Worm (Caenorhabditis elegans): ENCODE data around the gene pfn-2.

The pfn-2 gene

DNA sequence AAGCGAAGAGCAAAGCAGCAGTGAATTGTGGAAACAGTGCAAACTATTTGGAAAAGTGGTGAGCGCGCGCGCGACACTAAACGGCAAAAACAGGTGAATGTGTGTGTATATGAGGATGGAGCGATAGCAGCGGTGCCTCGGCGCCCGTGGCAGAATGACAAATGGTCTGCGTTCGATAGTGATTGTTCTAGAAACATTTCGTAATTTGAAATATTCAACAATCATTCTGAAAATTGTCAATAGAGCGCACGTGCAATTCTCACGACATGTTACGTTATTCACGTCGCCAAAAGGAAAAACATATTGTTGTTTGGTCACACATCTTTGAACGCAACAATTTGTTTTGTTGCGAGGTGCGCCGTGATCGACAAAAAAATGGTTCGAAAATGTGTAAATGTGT, 1.4 kb upstream of the pfn-2 start (continued):
- TF ChIP-seq duxl-1 (tag; optimal IDR thresholded peaks at IDR 0.05; ENCODE audit: poor library complexity) = no peak
- no peak for TF ChIP-seq D1046.2 (GFP tag; IDR thresholded peaks at IDR 0.05)
- peak in 1 of 2 experiments; percentile 17 for TF ChIP-seq lsy-2 (tag; optimal IDR thresholded peaks at IDR 0.05)
- TF ChIP-seq hif-1 (tag; optimal IDR thresholded peaks at IDR 0.05) = peak; percentile 46 to 98
- TF ChIP-seq nhr-41 (GFP tag; IDR thresholded peaks at IDR 0.05) = no peak
- no peak for TF ChIP-seq unc-62 (GFP tag; optimal IDR thresholded peaks at IDR 0.05 in 1 of 2)
- no peak for TF ChIP-seq unc-62 (tag; optimal IDR thresholded peaks at IDR 0.05)
- no peak for TF ChIP-seq unc-39 (tag; optimal IDR thresholded peaks at IDR 0.05)
- no peak for TF ChIP-seq F49E8.2 (tag; optimal IDR thresholded peaks at IDR 0.05; ENCODE audit: borderline replicate concordance)
- no peak for TF ChIP-seq attf-4 (tag; optimal IDR thresholded peaks at IDR 0.05)
- no peak for TF ChIP-seq ceh-44 (GFP tag; IDR thresholded peaks at IDR 0.05)
- no peak for TF ChIP-seq cey-2 (tag; optimal IDR thresholded peaks at IDR 0.05; ENCODE audit: borderline replicate concordance, insufficient read depth)
- no peak for TF ChIP-seq zfp-3 (GFP tag; conservative IDR thresholded peaks at IDR 0.05)
- TF ChIP-seq R02D3.7 (tag; optimal IDR thresholded peaks at IDR 0.05) = no peak
- TF ChIP-seq dve-1 (tag; optimal IDR thresholded peaks at IDR 0.05; ENCODE audit: insufficient read depth) = peak; percentile 62
- peak; percentile 77 for TF ChIP-seq hlh-30 (tag; optimal IDR thresholded peaks at IDR 0.05; ENCODE audit: insufficient read depth)
- TF ChIP-seq nhr-28 (tag; optimal IDR thresholded peaks at IDR 0.05) = peak; percentile 14
- TF ChIP-seq aly-2 (tag; optimal IDR thresholded peaks at IDR 0.05) = no peak
- TF ChIP-seq F44E2.7 (GFP tag; IDR thresholded peaks at IDR 0.05) = no peak
- no peak; the same call in 1 of the 2 replicates for TF ChIP-seq lin-38 (GFP tag; IDR thresholded peaks at IDR 0.05)
- no peak for TF ChIP-seq ceh-82 (tag; optimal IDR thresholded peaks at IDR 0.05)
- TF ChIP-seq pqm-1 (tag; optimal IDR thresholded peaks at IDR 0.05) = no peak
- no peak for TF ChIP-seq ZK337.2 (GFP tag; IDR thresholded peaks at IDR 0.05)
- TF ChIP-seq arid-1 (GFP tag; conservative IDR thresholded peaks at IDR 0.05) = no peak
- no peak for TF ChIP-seq unc-130 (GFP tag; optimal IDR thresholded peaks at IDR 0.05)
- no peak for TF ChIP-seq nhr-102 (tag; optimal IDR thresholded peaks at IDR 0.05)
- TF ChIP-seq php-3 (GFP tag; IDR thresholded peaks at IDR 0.05) = no peak
- TF ChIP-seq dmd-8 (GFP tag; IDR thresholded peaks at IDR 0.05) = no peak
- TF ChIP-seq lin-1 (GFP tag; IDR thresholded peaks at IDR 0.05) = no peak
- no peak for TF ChIP-seq nhr-237 (tag; optimal IDR thresholded peaks at IDR 0.05)
- TF ChIP-seq spr-1 (tag; optimal IDR thresholded peaks at IDR 0.05) = no peak
- TF ChIP-seq snpc-4 (tag; optimal IDR thresholded peaks at IDR 0.05) = no peak
- no peak for TF ChIP-seq ceh-20 (GFP tag; IDR thresholded peaks at IDR 0.05)
- peak; percentile 57 for TF ChIP-seq dmd-6 (GFP tag; IDR thresholded peaks at IDR 0.05)
- TF ChIP-seq egl-27 (tag; optimal IDR thresholded peaks at IDR 0.05) = no peak
- TF ChIP-seq ZK546.5 (tag; optimal IDR thresholded peaks at IDR 0.05) = no peak
- TF ChIP-seq spr-3 (GFP tag; optimal IDR thresholded peaks at IDR 0.05) = no peak
- TF ChIP-seq nhr-10 (tag; optimal IDR thresholded peaks at IDR 0.05) = no peak
- no peak for TF ChIP-seq ceh-32 (tag; optimal IDR thresholded peaks at IDR 0.05; ENCODE audit: poor library complexity)
- no peak for TF ChIP-seq nhr-6 (tag; optimal IDR thresholded peaks at IDR 0.05)
- no peak for TF ChIP-seq nhr-111 (GFP tag; optimal IDR thresholded peaks at IDR 0.05)
- TF ChIP-seq ztf-7 (tag; optimal IDR thresholded peaks at IDR 0.05) = no peak
- no peak for TF ChIP-seq zag-1 (tag; optimal IDR thresholded peaks at IDR 0.05)
- no peak for TF ChIP-seq nhr-25 (tag; optimal IDR thresholded peaks at IDR 0.05; ENCODE audit: borderline replicate concordance, insufficient read depth)
- TF ChIP-seq lin-29 (GFP tag; IDR thresholded peaks at IDR 0.05) = no peak
- no peak for TF ChIP-seq daf-19 (GFP tag; conservative IDR thresholded peaks at IDR 0.05)
- no peak for TF ChIP-seq daf-16 (GFP tag; optimal IDR thresholded peaks at IDR 0.05)
- peak; percentile 97 for TF ChIP-seq daf-16 (tag; optimal IDR thresholded peaks at IDR 0.05)
- no peak for TF ChIP-seq lin-39 (tag; optimal IDR thresholded peaks at IDR 0.05)
- peak; percentile 18 for TF ChIP-seq lin-13 (GFP tag; optimal IDR thresholded peaks at IDR 0.05)
- no peak for TF ChIP-seq zfp-2 (tag; optimal IDR thresholded peaks at IDR 0.05)
- no peak for TF ChIP-seq madf-9 (GFP tag; conservative IDR thresholded peaks at IDR 0.05)

Measured in whole organism, L4 larva.